Worm (Caenorhabditis elegans): Measurements from ENCODE around the gene F09G2.8.

The F09G2.8 gene

DNA sequence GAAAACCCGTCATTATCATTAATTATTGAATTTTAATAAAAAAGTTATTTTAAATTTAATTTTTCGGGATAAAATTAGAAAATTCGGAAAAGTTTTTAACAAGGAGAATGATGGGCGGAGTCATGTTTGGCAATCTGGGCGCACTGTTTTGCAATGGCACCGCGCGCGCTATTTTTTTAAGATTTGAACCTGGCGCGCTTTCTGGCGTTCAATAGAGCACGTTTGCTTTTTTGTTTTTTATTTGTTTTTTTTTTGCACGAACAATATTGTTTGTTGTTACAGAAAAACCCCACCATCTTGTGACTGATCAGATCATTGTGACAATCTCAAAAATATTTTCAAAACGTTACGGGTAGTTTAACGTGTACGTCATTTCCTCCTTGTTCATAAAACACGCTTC, 43.7 kb upstream of the F09G2.8 start, which contains the start of gene hyls-1 (continued):
- TF ChIP-seq ceh-19 (GFP tag; optimal IDR thresholded peaks at IDR 0.05) (no peak), ceh-45 (GFP tag; IDR thresholded peaks at IDR 0.05) (no peak), ceh-31 (tag; optimal IDR thresholded peaks at IDR 0.05) (peak; percentile 57)

ce11 chrV:7237094-7237132, 43.5 kb upstream of the F09G2.8 start, which contains the start of gene hpo-9:
Gene hpo-9, minus strand, starts transcription at chrV:7237130.
- TF ChIP-seq ceh-48 (tag; optimal IDR thresholded peaks at IDR 0.05): no peak
- no peak for TF ChIP-seq pqm-1 (tag; optimal IDR thresholded peaks at IDR 0.05)
- no peak for TF ChIP-seq pha-4 (tag; optimal IDR thresholded peaks at IDR 0.05)

DNA sequence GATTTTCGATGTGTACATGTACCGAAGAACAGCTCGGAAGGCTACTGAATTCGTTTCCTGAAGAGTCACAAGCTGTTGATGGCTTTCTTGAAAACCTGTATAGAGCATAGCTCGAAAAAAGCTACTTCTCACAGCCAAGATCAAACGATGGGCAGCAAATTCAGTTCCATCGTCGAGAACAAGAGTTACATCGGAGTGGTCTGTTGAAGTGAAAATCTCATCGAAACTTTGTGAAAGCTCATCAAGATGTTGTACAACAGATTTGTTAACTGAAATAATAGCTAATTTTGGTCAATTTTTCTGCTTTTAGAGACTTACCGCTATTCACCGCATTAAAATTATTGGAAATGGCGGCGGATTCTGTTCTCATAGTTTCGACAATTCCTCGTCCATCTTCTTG, 43.2 kb upstream of the F09G2.8 start:
- TF ChIP-seq ceh-45 (GFP tag; IDR thresholded peaks at IDR 0.05) (no peak), fkh-10 (GFP tag; optimal IDR thresholded peaks at IDR 0.05) (no peak), rnt-1 (tag; optimal IDR thresholded peaks at IDR 0.05) (no peak), elt-4 (tag; optimal IDR thresholded peaks at IDR 0.05) (no peak), ref-2 (tag; optimal IDR thresholded peaks at IDR 0.05) (no peak), pros-1 (tag; optimal IDR thresholded peaks at IDR 0.05) (no peak), sox-4 (tag; optimal IDR thresholded peaks at IDR 0.05) (no peak), hlh-13 (GFP tag; optimal IDR thresholded peaks at IDR 0.05) (no peak), Y22D7AL.16 (tag; optimal IDR thresholded peaks at IDR 0.05) (no peak), T23F11.4 (GFP tag; optimal IDR thresholded peaks at IDR 0.05) (no peak), C38D4.7 (GFP tag; optimal IDR thresholded peaks at IDR 0.05) (no peak), npax-4 (tag; optimal IDR thresholded peaks at IDR 0.05) (no peak), pax-1 (tag; optimal IDR thresholded peaks at IDR 0.05) (no peak), madf-2 (tag; optimal IDR thresholded peaks at IDR 0.05) (no peak), unc-86 (tag; optimal IDR thresholded peaks at IDR 0.05) (no peak), unc-3 (GFP tag; conservative IDR thresholded peaks at IDR 0.05) (no peak), unc-3 (tag; optimal IDR thresholded peaks at IDR 0.05) (no peak), odd-2 (tag; optimal IDR thresholded peaks at IDR 0.05) (no peak)

DNA sequence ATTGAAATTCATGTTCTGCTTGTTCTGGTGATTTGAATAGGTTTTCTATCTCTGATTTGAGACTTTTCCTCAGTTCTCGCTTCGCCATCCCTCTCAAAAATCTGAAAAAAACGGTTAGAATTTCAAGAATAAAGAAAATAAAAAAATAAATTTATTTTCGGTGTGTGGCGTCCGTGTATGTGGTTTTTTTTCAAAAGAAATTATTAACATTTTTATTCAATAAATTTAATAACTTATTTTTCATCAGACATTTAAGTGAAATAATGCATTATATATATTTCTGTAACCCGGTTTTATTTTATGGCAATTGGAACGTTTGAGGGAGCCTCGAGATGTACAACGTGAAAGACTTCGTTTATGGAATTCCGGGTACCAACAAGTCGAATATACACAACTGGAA, 41.3 kb upstream of the F09G2.8 start, which contains the start of gene C05C8.5:
C05C8.5 (minus strand) TSS at position 101 of the 400 bp plus-strand sequence.
- TF ChIP-seq mec-3 (tag; optimal IDR thresholded peaks at IDR 0.05; ENCODE audit: borderline replicate concordance): no peak
- TF ChIP-seq ztf-16 (tag; optimal IDR thresholded peaks at IDR 0.05): no peak
- no peak for TF ChIP-seq ets-4 (tag; optimal IDR thresholded peaks at IDR 0.05)
- TF ChIP-seq ceh-9 (tag; optimal IDR thresholded peaks at IDR 0.05): no peak
- TF ChIP-seq dve-1 (tag; optimal IDR thresholded peaks at IDR 0.05): no peak
- TF ChIP-seq sox-2 (GFP tag; IDR thresholded peaks at IDR 0.05): no peak
- TF ChIP-seq rnt-1 (tag; optimal IDR thresholded peaks at IDR 0.05): no peak
- no peak for TF ChIP-seq pqm-1 (tag; optimal IDR thresholded peaks at IDR 0.05)
- TF ChIP-seq sdc-2 (tag; optimal IDR thresholded peaks at IDR 0.05): no peak
- no peak for TF ChIP-seq sox-4 (tag; optimal IDR thresholded peaks at IDR 0.05)
- TF ChIP-seq ceh-48 (tag; optimal IDR thresholded peaks at IDR 0.05): no peak
- no peak for TF ChIP-seq ceh-24 (tag; optimal IDR thresholded peaks at IDR 0.05)
- TF ChIP-seq lim-6 (tag; optimal IDR thresholded peaks at IDR 0.05): no peak
- no peak for TF ChIP-seq T23F11.4 (GFP tag; optimal IDR thresholded peaks at IDR 0.05)
- TF ChIP-seq odd-2 (tag; optimal IDR thresholded peaks at IDR 0.05): no peak
- TF ChIP-seq che-1 (tag; optimal IDR thresholded peaks at IDR 0.05): no peak
- TF ChIP-seq ceh-19 (GFP tag; optimal IDR thresholded peaks at IDR 0.05): no peak
- TF ChIP-seq ceh-14 (tag; optimal IDR thresholded peaks at IDR 0.05): no peak
- no peak for TF ChIP-seq hlh-13 (GFP tag; optimal IDR thresholded peaks at IDR 0.05)

- TF ChIP-seq pha-2 (tag; optimal IDR thresholded peaks at IDR 0.05) (no peak), ceh-2 (tag; optimal IDR thresholded peaks at IDR 0.05) (no peak), T23F11.4 (GFP tag; optimal IDR thresholded peaks at IDR 0.05) (no peak), K09A11.1 (tag; optimal IDR thresholded peaks at IDR 0.05; ENCODE audit: insufficient read depth) (no peak), pros-1 (tag; optimal IDR thresholded peaks at IDR 0.05) (no peak), nhr-11 (tag; optimal IDR thresholded peaks at IDR 0.05) (no peak)
Observed at ce11 chrV:7231524-7231923, 38.1 kb upstream of the F09G2.8 start.
